Worm (Caenorhabditis elegans): ENCODE data around the gene irld-48.

ce11 chrII:2967064-2967463 lies 11.2 kb downstream of the irld-48 start:
- TF ChIP-seq nhr-23 (tag; optimal IDR thresholded peaks at IDR 0.05) (no peak), ama-1 (optimal IDR thresholded peaks at IDR 0.05) (no peak), R02D3.7 (tag; optimal IDR thresholded peaks at IDR 0.05) (no peak), nhr-77 (tag; optimal IDR thresholded peaks at IDR 0.05) (no peak), ceh-28 (tag; optimal IDR thresholded peaks at IDR 0.05) (no peak), fkh-10 (GFP tag; optimal IDR thresholded peaks at IDR 0.05) (no peak), tbx-2 (tag; optimal IDR thresholded peaks at IDR 0.05) (no peak), elt-2 (tag; optimal IDR thresholded peaks at IDR 0.05) (no peak), nhr-12 (tag; optimal IDR thresholded peaks at IDR 0.05) (no peak), nhr-237 (tag; optimal IDR thresholded peaks at IDR 0.05) (no peak), nhr-11 (tag; optimal IDR thresholded peaks at IDR 0.05) (no peak)
